Worm (Caenorhabditis elegans): ENCODE measurements around the gene tif-1A.

DNA sequence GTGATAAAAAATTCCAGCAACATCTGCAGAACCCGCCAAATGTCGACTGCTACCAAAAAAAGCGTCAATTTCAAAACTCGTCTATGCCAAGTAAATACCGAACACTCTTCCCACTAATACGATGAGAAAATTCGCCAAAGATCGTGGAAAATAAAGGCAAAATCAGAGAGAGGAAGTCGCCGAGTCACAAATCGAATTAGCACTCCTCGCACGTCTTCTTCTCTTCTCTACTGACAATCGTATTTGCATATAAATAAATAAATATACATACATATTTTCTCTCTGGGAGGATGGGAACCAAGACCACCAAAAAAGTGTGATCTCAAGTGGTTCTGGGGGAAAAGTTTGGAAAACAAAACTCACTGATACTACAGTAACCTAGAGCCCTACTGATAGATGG, 33.5 kb downstream of the tif-1A start:
- TF ChIP-seq ztf-11 (tag; optimal IDR thresholded peaks at IDR 0.05) = no peak
- TF ChIP-seq pha-4 (GFP tag; IDR thresholded peaks at IDR 0.05) = no peak
- no peak for TF ChIP-seq pha-4 (tag; optimal IDR thresholded peaks at IDR 0.05)
- no peak for TF ChIP-seq T26A8.4 (GFP tag; IDR thresholded peaks at IDR 0.05)
- no peak for TF ChIP-seq nhr-42 (GFP tag; IDR thresholded peaks at IDR 0.05)
- no peak for TF ChIP-seq sdz-12 (GFP tag; optimal IDR thresholded peaks at IDR 0.05)

All from whole organism, L4 larva.